Worm (Caenorhabditis elegans) whole organism, L3 larva: ENCODE results near the gene F35E12.10.

Experiments used
- ceh-28 ChIP-seq: fragments of 150-350 bp; optimal IDR thresholded peaks from 2 replicates; lab custom pipeline; 2014; ENCODE audit warnings: missing biosample characterization, missing genetic modification reagents, missing genetic modification characterization
- elt-2 ChIP-seq: sonication (generic microtip); optimal IDR thresholded peaks from 2 replicates; lab custom pipeline; 2016; ENCODE audit warnings: missing genetic modification reagents, mild to moderate bottlenecking, missing genetic modification characterization, missing compliant biosample characterization
- mdl-1 ChIP-seq: fragments of 150-350 bp; optimal IDR thresholded peaks from 2 replicates; lab custom pipeline; 2014; ENCODE audit warnings: missing biosample characterization, missing genetic modification characterization
- nfya-1 ChIP-seq: sonication (generic microtip); optimal IDR thresholded peaks from 2 replicates; lab custom pipeline; 2017; ENCODE audit warnings: missing genetic modification characterization, mild to moderate bottlenecking, missing compliant biosample characterization, antibody characterized with exemption, moderate library complexity; ENCODE audit not compliant: insufficient read depth
- nhr-28 ChIP-seq: fragments of 150-350 bp; optimal IDR thresholded peaks from 2 replicates; lab custom pipeline; 2014; ENCODE audit warnings: missing biosample characterization, missing genetic modification characterization
- pha-4 ChIP-seq: fragments of 150-350 bp; optimal IDR thresholded peaks from 2 replicates; lab custom pipeline; 2014; ENCODE audit warnings: missing biosample characterization, missing genetic modification reagents, missing genetic modification characterization
- snpc-4 ChIP-seq: fragments of 150-350 bp; optimal IDR thresholded peaks from 2 replicates; lab custom pipeline; 2014; ENCODE audit warnings: missing biosample characterization, missing genetic modification characterization
- unc-62 ChIP-seq: fragments of 150-350 bp; sonication (generic microtip); optimal IDR thresholded peaks from 4 replicates; lab custom pipeline; 2014; ENCODE audit warnings: missing biosample characterization, missing genetic modification reagents, missing genetic modification characterization
- ztf-11 ChIP-seq: fragments of 150-350 bp; optimal IDR thresholded peaks from 2 replicates; lab custom pipeline; 2014; ENCODE audit warnings: missing biosample characterization, missing genetic modification characterization

DNA sequence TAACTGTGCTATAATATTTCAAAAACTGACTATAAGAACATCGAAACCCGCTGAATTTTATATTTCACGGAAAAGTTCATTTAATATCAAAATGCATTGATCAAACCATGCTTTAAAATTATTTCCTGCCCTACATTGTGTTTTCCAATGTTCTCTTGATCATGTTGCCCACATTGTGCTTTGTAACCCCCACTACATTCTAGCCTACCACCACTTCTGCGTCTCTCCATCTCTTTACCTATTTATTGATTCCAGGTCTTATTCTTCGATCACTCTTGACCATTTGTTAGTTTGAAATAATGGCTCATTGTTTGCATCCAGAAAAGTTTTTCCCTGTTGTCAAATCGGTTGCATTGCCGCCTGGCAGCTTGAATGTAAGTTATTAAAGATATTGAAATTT is 33.6 kb upstream of the F35E12.10 start, which contains the start of gene decr-1.1:
- TF ChIP-seq nhr-28 = no peak
- TF ChIP-seq pha-4 (tag; lab: Kevin White, UChicago) = peak; percentile 37
- peak; percentile 28 for TF ChIP-seq ceh-28 (tag; lab: Kevin White, UChicago)
- TF ChIP-seq mdl-1 (tag; lab: Kevin White, UChicago) = no peak
- peak; percentile 49 for TF ChIP-seq elt-2 (tag; lab: Kevin White, UChicago)
- TF ChIP-seq snpc-4 (tag; lab: Kevin White, UChicago) = no peak
- TF ChIP-seq nfya-1 (tag; lab: Kevin White, UChicago) = peak; percentile 7
- no peak for TF ChIP-seq ztf-11
- TF ChIP-seq unc-62 = no peak
